Fruit fly (Drosophila melanogaster): ENCODE data around the gene Poxm.

Gene Poxm

dm6 chr3R:8305110-8305509 is 28.5 kb downstream of the Poxm start, which contains the start of gene Sgt1 (continued):
- peak; percentile 6 for TF ChIP-seq Six4 (GFP tag; optimal IDR thresholded peaks at IDR 0.05)
- peak; percentile 45 for TF ChIP-seq Dad (GFP tag; optimal IDR thresholded peaks at IDR 0.05)
- peak; percentile 52 for TF ChIP-seq maf-S (GFP tag; optimal IDR thresholded peaks at IDR 0.05)
- peak; percentile 34 for TF ChIP-seq Mad (GFP tag; optimal IDR thresholded peaks at IDR 0.05)
- peak; percentile 59 for TF ChIP-seq CG15601 (tag; optimal IDR thresholded peaks at IDR 0.05)
- peak; percentile 33 for TF ChIP-seq CG8944 (GFP tag; optimal IDR thresholded peaks at IDR 0.05)
- peak; percentile 56 for TF ChIP-seq CG2712 (tag; optimal IDR thresholded peaks at IDR 0.05)
- TF ChIP-seq CoRest (tag; optimal IDR thresholded peaks at IDR 0.05): peak; percentile 55
- TF ChIP-seq BEAF-32 (GFP tag; optimal IDR thresholded peaks at IDR 0.05): peak; percentile 78
- TF ChIP-seq Sox100B (GFP tag; optimal IDR thresholded peaks at IDR 0.05): no peak
- TF ChIP-seq Stat92E (GFP tag; optimal IDR thresholded peaks at IDR 0.05): peak in 1 of 3 experiments; percentile 86
- peak; percentile 46 for TF ChIP-seq CG12391 (tag; optimal IDR thresholded peaks at IDR 0.05)
- peak; percentile 84 for TF ChIP-seq CG12659 (GFP tag; optimal IDR thresholded peaks at IDR 0.05)
- no peak for TF ChIP-seq CG32772 (GFP tag; IDR thresholded peaks at IDR 0.05)
- peak; percentile 60; the same call in 2 of the 3 replicates for TF ChIP-seq CG11560 (tag; IDR thresholded peaks at IDR 0.05)
- peak; percentile 41; the same call in 2 of the 3 replicates for TF ChIP-seq row (GFP tag; IDR thresholded peaks at IDR 0.05)
- peak; percentile 50 for TF ChIP-seq bigmax (GFP tag; optimal IDR thresholded peaks at IDR 0.05)
- TF ChIP-seq CG34224 (GFP tag; IDR thresholded peaks at IDR 0.05; ENCODE audit: partially characterized antibody): peak; percentile 89
- TF ChIP-seq CG33213 (GFP tag; optimal IDR thresholded peaks at IDR 0.05): peak; percentile 80
- TF ChIP-seq gfzf (GFP tag; optimal IDR thresholded peaks at IDR 0.05): peak; percentile 56
- TF ChIP-seq slbo (GFP tag; IDR thresholded peaks at IDR 0.05): peak; percentile 71
- no peak for TF ChIP-seq ap (GFP tag; IDR thresholded peaks at IDR 0.05)
- TF ChIP-seq nmo (GFP tag; optimal IDR thresholded peaks at IDR 0.05): peak; percentile 66
- peak; percentile 43 for TF ChIP-seq CG3995 (GFP tag; optimal IDR thresholded peaks at IDR 0.05)
- no peak for TF ChIP-seq ham (GFP tag; IDR thresholded peaks at IDR 0.05)
- TF ChIP-seq Scr (GFP tag; IDR thresholded peaks at IDR 0.05; ENCODE audit: partially characterized antibody): peak; percentile 75
- TF ChIP-seq CG10209 (GFP tag; optimal IDR thresholded peaks at IDR 0.05): no peak
- TF ChIP-seq Taf1 (GFP tag; IDR thresholded peaks at IDR 0.05): no peak
- TF ChIP-seq CG1603 (tag; optimal IDR thresholded peaks at IDR 0.05): peak; percentile 84
- TF ChIP-seq Dip3 (GFP tag; optimal IDR thresholded peaks at IDR 0.05): peak; percentile 23
- peak; percentile 68 for TF ChIP-seq sob (GFP tag; IDR thresholded peaks at IDR 0.05)
- TF ChIP-seq Rfx (GFP tag; IDR thresholded peaks at IDR 0.05): peak; percentile 74
- TF ChIP-seq Dp (GFP tag; optimal IDR thresholded peaks at IDR 0.05): peak; percentile 100
- TF ChIP-seq CG9797 (GFP tag; optimal IDR thresholded peaks at IDR 0.05): peak; percentile 57
- peak; percentile 73 for TF ChIP-seq mam (GFP tag; optimal IDR thresholded peaks at IDR 0.05)
- peak; percentile 87 for TF ChIP-seq Ets97D (GFP tag; optimal IDR thresholded peaks at IDR 0.05)
- TF ChIP-seq lilli (GFP tag; optimal IDR thresholded peaks at IDR 0.05): peak; percentile 72
- peak; percentile 23 for TF ChIP-seq tin (GFP tag; optimal IDR thresholded peaks at IDR 0.05)
- TF ChIP-seq usp (GFP tag; optimal IDR thresholded peaks at IDR 0.05): no peak
- peak; percentile 6 for TF ChIP-seq PHDP (tag; optimal IDR thresholded peaks at IDR 0.05)
- TF ChIP-seq Doc3 (GFP tag; IDR thresholded peaks at IDR 0.05; ENCODE audit: partially characterized antibody): peak; percentile 68; the same call in 2 of the 3 replicates
- TF ChIP-seq CG4328 (GFP tag; optimal IDR thresholded peaks at IDR 0.05): peak; percentile 38
- TF ChIP-seq bbx (GFP tag; IDR thresholded peaks at IDR 0.05; ENCODE audit: partially characterized antibody): peak; percentile 92
- TF ChIP-seq chn (GFP tag; optimal IDR thresholded peaks at IDR 0.05): peak; percentile 43
- TF ChIP-seq CG6683 (GFP tag; optimal IDR thresholded peaks at IDR 0.05): no peak
- peak; percentile 98 for TF ChIP-seq CG10267 (tag; optimal IDR thresholded peaks at IDR 0.05)
- TF ChIP-seq Antp (GFP tag; optimal IDR thresholded peaks at IDR 0.05): peak; percentile 65
- peak; percentile 81 for TF ChIP-seq sna (GFP tag; IDR thresholded peaks at IDR 0.05; ENCODE audit: partially characterized antibody)
- TF ChIP-seq CrebB (tag; optimal IDR thresholded peaks at IDR 0.05): peak; percentile 41
- no peak for TF ChIP-seq CG11456 (GFP tag; IDR thresholded peaks at IDR 0.05)
